Fruit fly (Drosophila melanogaster) whole organism, adult: Measurements from ENCODE around the gene CG34398.

ENCODE experiments used
- CG11617 ChIP-seq: fragments of 200-800 bp; sonication (Bioruptor generic); optimal IDR thresholded peaks from 2 replicates; lab custom pipeline; 2017; ENCODE audit warnings: mild to moderate bottlenecking, missing biosample characterization, missing genetic modification reagents, missing genetic modification characterization
- CG12768 ChIP-seq: fragments of 200-800 bp; sonication (Bioruptor generic); optimal IDR thresholded peaks from 2 replicates; lab custom pipeline; 2017; ENCODE audit warnings: missing biosample characterization, missing genetic modification characterization, mild to moderate bottlenecking, moderate library complexity, missing genetic modification reagents
- CG14711 ChIP-seq: fragments of 200-800 bp; sonication (Bioruptor generic); optimal IDR thresholded peaks from 2 replicates; lab custom pipeline; 2018; ENCODE audit warnings: missing biosample characterization, mild to moderate bottlenecking, missing genetic modification characterization, moderate library complexity
- CG1620 ChIP-seq: fragments of 200-800 bp; sonication (Bioruptor generic); optimal IDR thresholded peaks from 2 replicates; lab custom pipeline; 2016; ENCODE audit warnings: missing biosample characterization, missing genetic modification characterization
- CG33017 ChIP-seq: fragments of 200-800 bp; sonication (Bioruptor generic); optimal IDR thresholded peaks from 2 replicates; lab custom pipeline; 2018; ENCODE audit warnings: missing biosample characterization, mild to moderate bottlenecking, missing genetic modification characterization, moderate library complexity
- CG5204 ChIP-seq: fragments of 200-800 bp; sonication (Bioruptor generic); optimal IDR thresholded peaks from 2 replicates; lab custom pipeline; 2016; ENCODE audit warnings: missing biosample characterization, missing genetic modification characterization
- CG7045 ChIP-seq: fragments of 200-800 bp; sonication (Bioruptor generic); optimal IDR thresholded peaks from 2 replicates; lab custom pipeline; 2017; ENCODE audit warnings: missing biosample characterization, mild to moderate bottlenecking, missing genetic modification characterization
- CG7101 ChIP-seq: fragments of 200-800 bp; sonication (Bioruptor generic); optimal IDR thresholded peaks from 2 replicates; lab custom pipeline; 2018; ENCODE audit warnings: missing biosample characterization, mild to moderate bottlenecking, missing genetic modification characterization, moderate library complexity
- Clk ChIP-seq: fragments of 200-800 bp; sonication (Bioruptor generic); optimal IDR thresholded peaks from 2 replicates; lab custom pipeline; 2017; ENCODE audit warnings: missing biosample characterization, missing genetic modification characterization
- Crg-1 ChIP-seq: fragments of 200-800 bp; sonication (Bioruptor generic); optimal IDR thresholded peaks from 2 replicates; lab custom pipeline; 2016; ENCODE audit warnings: missing biosample characterization, missing genetic modification characterization
- Hr96 ChIP-seq: fragments of 200-800 bp; sonication (Bioruptor generic); optimal IDR thresholded peaks from 2 replicates; lab custom pipeline; 2016; ENCODE audit warnings: missing biosample characterization, missing genetic modification characterization
- Mnt ChIP-seq: fragments of 200-800 bp; sonication (Bioruptor generic); optimal IDR thresholded peaks from 2 replicates; lab custom pipeline; 2016; ENCODE audit warnings: missing biosample characterization, mild to moderate bottlenecking, missing genetic modification characterization
- bab1 ChIP-seq: fragments of 200-800 bp; sonication (Bioruptor generic); optimal IDR thresholded peaks from 3 replicates; lab custom pipeline; 2019; ENCODE audit warnings: missing biosample characterization, mild to moderate bottlenecking, missing genetic modification characterization, moderate library complexity
- cic ChIP-seq: fragments of 200-800 bp; sonication (Bioruptor generic); optimal IDR thresholded peaks from 2 replicates; lab custom pipeline; 2017; ENCODE audit warnings: missing biosample characterization, mild to moderate bottlenecking, missing genetic modification characterization, moderate library complexity
- cnc ChIP-seq, 2 experiments: fragments of >200 bp; optimal IDR thresholded peaks; 2 replicates each; lab custom pipeline; 2017
- kay ChIP-seq: fragments of 200-800 bp; sonication (Bioruptor generic); peaks from one replicate; lab custom pipeline; 2016; ENCODE audit warnings: missing biosample characterization, missing genetic modification characterization, borderline replicate concordance
- ovo ChIP-seq: fragments of 200-800 bp; sonication (Bioruptor generic); optimal IDR thresholded peaks from 2 replicates; lab custom pipeline; 2016; ENCODE audit warnings: missing biosample characterization, missing genetic modification characterization
- pad ChIP-seq: fragments of 200-800 bp; sonication (Bioruptor generic); optimal IDR thresholded peaks from 3 replicates; lab custom pipeline; 2017; ENCODE audit warnings: missing biosample characterization, missing genetic modification characterization, mild to moderate bottlenecking, moderate library complexity, missing genetic modification reagents
- tj ChIP-seq: fragments of 200-800 bp; sonication (Bioruptor generic); optimal IDR thresholded peaks from 3 replicates; lab custom pipeline; 2017; ENCODE audit warnings: missing biosample characterization, mild to moderate bottlenecking, missing genetic modification characterization, moderate library complexity
- toe ChIP-seq: fragments of 200-800 bp; sonication (Bioruptor generic); optimal IDR thresholded peaks from 2 replicates; lab custom pipeline; 2016; ENCODE audit warnings: missing biosample characterization, missing genetic modification characterization

The CG34398 gene

dm6 chr2L:8871677-8872076 lies 26.9 kb upstream of the CG34398 start:
- TF ChIP-seq tj (GFP tag; lab: Kevin White, UChicago) (no peak), CG7045 (no peak), Hr96 (GFP tag; lab: Kevin White, UChicago) (no peak), CG7101 (tag; lab: Kevin White, UChicago) (no peak), kay (GFP tag; lab: Kevin White, UChicago) (no peak), CG1620 (GFP tag; lab: Kevin White, UChicago) (no peak), toe (no peak), Crg-1 (GFP tag; lab: Kevin White, UChicago) (no peak), cnc (optimal IDR thresholded peaks at IDR 0.05; lab: Kevin White, UChicago) (no peak), CG33017 (tag; lab: Kevin White, UChicago) (no peak), cic (no peak), CG12768 (no peak), CG5204 (GFP tag; lab: Kevin White, UChicago) (no peak), ovo (GFP tag; lab: Kevin White, UChicago) (no peak), Clk (GFP tag; lab: Kevin White, UChicago) (no peak), bab1 (GFP tag; lab: Kevin White, UChicago) (no peak)

dm6 chr2L:8875835-8876234 lies 22.8 kb upstream of the CG34398 start:
- TF ChIP-seq cnc (optimal IDR thresholded peaks at IDR 0.05; lab: Kevin White, UChicago) = no peak

dm6 chr2L:8879241-8879931 lies 19.2 kb upstream of the CG34398 start:
- TF ChIP-seq CG14711 = no peak
- no peak for TF ChIP-seq Clk (GFP tag; lab: Kevin White, UChicago)
- TF ChIP-seq pad (GFP tag; lab: Kevin White, UChicago) = no peak
- TF ChIP-seq CG33017 (tag; lab: Kevin White, UChicago) = no peak
- no peak for TF ChIP-seq toe
- no peak for TF ChIP-seq Mnt (GFP tag; lab: Kevin White, UChicago)
- TF ChIP-seq CG12768 = no peak
- no peak for TF ChIP-seq kay (GFP tag; lab: Kevin White, UChicago)
- TF ChIP-seq Crg-1 (GFP tag; lab: Kevin White, UChicago) = no peak

dm6 chr2L:8881095-8881494 lies 17.5 kb upstream of the CG34398 start:
- TF ChIP-seq ovo (GFP tag; lab: Kevin White, UChicago) (no peak), Clk (GFP tag; lab: Kevin White, UChicago) (no peak), CG1620 (GFP tag; lab: Kevin White, UChicago) (no peak), CG5204 (GFP tag; lab: Kevin White, UChicago) (no peak), kay (GFP tag; lab: Kevin White, UChicago) (no peak), toe (no peak), bab1 (GFP tag; lab: Kevin White, UChicago) (no peak), Crg-1 (GFP tag; lab: Kevin White, UChicago) (no peak), Hr96 (GFP tag; lab: Kevin White, UChicago) (no peak), cnc (optimal IDR thresholded peaks at IDR 0.05; lab: Kevin White, UChicago) (no peak), CG7045 (no peak), cic (no peak)

dm6 chr2L:8884102-8884501 lies 14.5 kb upstream of the CG34398 start:
- TF ChIP-seq Hr96 (GFP tag; lab: Kevin White, UChicago) (no peak), CG1620 (GFP tag; lab: Kevin White, UChicago) (no peak), CG14711 (no peak), toe (no peak), Mnt (GFP tag; lab: Kevin White, UChicago) (no peak), CG11617 (GFP tag; lab: Kevin White, UChicago) (no peak), ovo (GFP tag; lab: Kevin White, UChicago) (no peak), Clk (GFP tag; lab: Kevin White, UChicago) (no peak)

- no peak for TF ChIP-seq pad (GFP tag; lab: Kevin White, UChicago)
- no peak for TF ChIP-seq Clk (GFP tag; lab: Kevin White, UChicago)
- TF ChIP-seq Crg-1 (GFP tag; lab: Kevin White, UChicago) = no peak
- TF ChIP-seq CG33017 (tag; lab: Kevin White, UChicago) = no peak
- TF ChIP-seq CG12768 = no peak
- no peak for TF ChIP-seq CG7101 (tag; lab: Kevin White, UChicago)
- no peak for TF ChIP-seq cic
- TF ChIP-seq kay (GFP tag; lab: Kevin White, UChicago) = no peak
- no peak for TF ChIP-seq Mnt (GFP tag; lab: Kevin White, UChicago)
- TF ChIP-seq ovo (GFP tag; lab: Kevin White, UChicago) = no peak
- no peak for TF ChIP-seq cnc (optimal IDR thresholded peaks at IDR 0.05; lab: Kevin White, UChicago)
- TF ChIP-seq CG14711 = no peak
- no peak for TF ChIP-seq CG5204 (GFP tag; lab: Kevin White, UChicago)
- TF ChIP-seq Hr96 (GFP tag; lab: Kevin White, UChicago) = no peak
- TF ChIP-seq CG11617 (GFP tag; lab: Kevin White, UChicago) = no peak
- TF ChIP-seq bab1 (GFP tag; lab: Kevin White, UChicago) = no peak
Observed at dm6 chr2L:8888210-8888609, 10.4 kb upstream of the CG34398 start.

dm6 chr2L:8888720-8889119 lies 9.9 kb upstream of the CG34398 start:
- TF ChIP-seq Mnt (GFP tag; lab: Kevin White, UChicago) = no peak
- no peak for TF ChIP-seq ovo (GFP tag; lab: Kevin White, UChicago)
- no peak for TF ChIP-seq CG5204 (GFP tag; lab: Kevin White, UChicago)
- no peak for TF ChIP-seq CG12768
- peak; percentile 4 for TF ChIP-seq toe
- no peak for TF ChIP-seq CG14711
- TF ChIP-seq CG1620 (GFP tag; lab: Kevin White, UChicago) = no peak
- no peak for TF ChIP-seq CG7045
- TF ChIP-seq CG7101 (tag; lab: Kevin White, UChicago) = no peak
- TF ChIP-seq bab1 (GFP tag; lab: Kevin White, UChicago) = peak; percentile 7
